Worm (Caenorhabditis elegans) whole organism, midembryonic: ENCODE data around the gene pqn-29.

ENCODE experiments used
- T22C8.4 ChIP-seq: fragments of 200-800 bp; sonication (Bioruptor generic); IDR thresholded peaks from 2 replicates; pipeline ENCODE4 v1.3.6; 2022; ENCODE audit warnings: missing genetic modification characterization, missing compliant biosample characterization
- cog-1 ChIP-seq: sonication (generic microtip); optimal IDR thresholded peaks from 2 replicates; lab custom pipeline; 2016; ENCODE audit warnings: missing genetic modification characterization, missing compliant biosample characterization
- flt-1 ChIP-seq: fragments of 200-800 bp; sonication (Bioruptor generic); IDR thresholded peaks from 2 replicates; pipeline ENCODE4 v1.3.6; 2022; ENCODE audit warnings: missing genetic modification characterization, missing compliant biosample characterization
- klf-2 ChIP-seq: fragments of 200-800 bp; sonication (Bioruptor generic); conservative IDR thresholded peaks from 2 replicates; pipeline ENCODE4 v1.3.6; 2022; ENCODE audit warnings: missing genetic modification reagents, missing genetic modification characterization, missing compliant biosample characterization
- med-1 ChIP-seq: sonication (generic microtip); optimal IDR thresholded peaks from 2 replicates; lab custom pipeline; 2017; ENCODE audit warnings: missing genetic modification characterization, mild to moderate bottlenecking, missing compliant biosample characterization, antibody characterized with exemption, missing genetic modification reagents; ENCODE audit not compliant: insufficient read depth
- ref-1 ChIP-seq: fragments of 200-800 bp; sonication (Bioruptor generic); conservative IDR thresholded peaks from 2 replicates; pipeline ENCODE4 v1.3.6; 2022; ENCODE audit warnings: missing genetic modification reagents, missing genetic modification characterization, missing compliant biosample characterization
- tab-1 ChIP-seq: fragments of 200-800 bp; sonication (Bioruptor generic); IDR thresholded peaks from 2 replicates; pipeline ENCODE4 v1.3.6; 2022; ENCODE audit warnings: missing genetic modification characterization, missing compliant biosample characterization
- ztf-23 ChIP-seq: fragments of 200-800 bp; sonication (Bioruptor generic); IDR thresholded peaks from 2 replicates; pipeline ENCODE4 v1.3.6; 2022; ENCODE audit warnings: missing genetic modification reagents, missing genetic modification characterization, missing compliant biosample characterization
- ztf-29 ChIP-seq: fragments of 200-800 bp; sonication (Bioruptor generic); IDR thresholded peaks from 2 replicates; pipeline ENCODE4 v1.3.6; 2022; ENCODE audit warnings: missing genetic modification reagents, missing genetic modification characterization, missing compliant biosample characterization

Gene pqn-29

ce11 chrIII:4595771-4596227 lies 50.3 kb downstream of the pqn-29 start, which contains the start of gene asb-1:
Gene asb-1 (minus strand): TSS chrIII:4595821.
- no peak for TF ChIP-seq tab-1 (GFP tag; lab: Robert Waterston, UW)
- TF ChIP-seq klf-2 (GFP tag; lab: Robert Waterston, UW): no peak
- no peak for TF ChIP-seq T22C8.4
- TF ChIP-seq ref-1 (GFP tag; lab: Robert Waterston, UW): no peak

ce11 chrIII:4594762-4595523 lies 51.2 kb downstream of the pqn-29 start:
- TF ChIP-seq flt-1 (GFP tag; lab: Robert Waterston, UW) (no peak), klf-2 (GFP tag; lab: Robert Waterston, UW) (no peak), ref-1 (GFP tag; lab: Robert Waterston, UW) (no peak), T22C8.4 (no peak), ztf-29 (no peak), tab-1 (GFP tag; lab: Robert Waterston, UW) (no peak), med-1 (GFP tag; lab: Kevin White, UChicago) (no peak), cog-1 (no peak), ztf-23 (GFP tag; lab: Robert Waterston, UW) (no peak)

- TF ChIP-seq T22C8.4 (no peak), med-1 (GFP tag; lab: Kevin White, UChicago) (no peak), ztf-29 (no peak), ref-1 (GFP tag; lab: Robert Waterston, UW) (no peak)
These were observed 51.8 kb downstream of the pqn-29 start, which contains the start of gene apc-11 for ce11 chrIII:4594324-4594723. Gene apc-11 (minus strand): TSS chrIII:4594424.
